Worm (Caenorhabditis elegans): Measurements from ENCODE around the gene glb-16.

DNA sequence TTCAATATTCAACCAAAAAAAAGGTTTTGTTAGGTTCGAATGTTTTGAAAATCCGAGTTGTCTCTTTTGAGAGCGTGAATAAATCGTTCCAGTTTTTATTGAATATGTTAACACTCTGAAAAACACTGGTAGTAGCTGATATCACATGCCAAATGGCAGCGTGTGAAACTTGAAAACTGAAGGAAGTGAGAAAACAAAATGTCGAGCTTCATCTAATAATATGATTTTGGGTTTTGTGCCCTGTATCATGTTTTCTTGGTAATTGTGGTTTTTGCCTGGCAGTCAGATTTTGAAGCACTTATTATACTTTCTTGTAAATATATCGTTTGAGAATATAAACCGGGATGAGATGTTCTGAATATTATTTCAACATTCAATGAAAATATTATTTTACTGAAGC, 37.1 kb downstream of the glb-16 start, which contains the start of gene F48E3.6:
- TF ChIP-seq elt-3 (tag; optimal IDR thresholded peaks at IDR 0.05) (no peak), zip-8 (tag; optimal IDR thresholded peaks at IDR 0.05) (no peak), mep-1 (tag; optimal IDR thresholded peaks at IDR 0.05) (no peak), nhr-28 (tag; optimal IDR thresholded peaks at IDR 0.05) (no peak), blmp-1 (tag; optimal IDR thresholded peaks at IDR 0.05) (no peak), nhr-76 (tag; optimal IDR thresholded peaks at IDR 0.05) (no peak), sptf-1 (tag; optimal IDR thresholded peaks at IDR 0.05) (no peak), bed-3 (GFP tag; optimal IDR thresholded peaks at IDR 0.05) (no peak), ces-1 (GFP tag; optimal IDR thresholded peaks at IDR 0.05) (no peak), ceh-39 (tag; optimal IDR thresholded peaks at IDR 0.05) (no peak), nhr-12 (tag; optimal IDR thresholded peaks at IDR 0.05) (no peak), snpc-4 (tag; optimal IDR thresholded peaks at IDR 0.05) (no peak), flh-1 (GFP tag; optimal IDR thresholded peaks at IDR 0.05) (no peak)
